Worm (Caenorhabditis elegans) whole organism, midembryonic: ENCODE results near the gene C18G1.7.

Source experiments
- T22C8.4 ChIP-seq: fragments of 200-800 bp; sonication (Bioruptor generic); IDR thresholded peaks from 2 replicates; pipeline ENCODE4 v1.3.6; 2022; ENCODE audit warnings: missing genetic modification characterization, missing compliant biosample characterization
- cog-1 ChIP-seq: sonication (generic microtip); optimal IDR thresholded peaks from 2 replicates; lab custom pipeline; 2016; ENCODE audit warnings: missing genetic modification characterization, missing compliant biosample characterization
- flt-1 ChIP-seq: fragments of 200-800 bp; sonication (Bioruptor generic); IDR thresholded peaks from 2 replicates; pipeline ENCODE4 v1.3.6; 2022; ENCODE audit warnings: missing genetic modification characterization, missing compliant biosample characterization
- klf-2 ChIP-seq: fragments of 200-800 bp; sonication (Bioruptor generic); conservative IDR thresholded peaks from 2 replicates; pipeline ENCODE4 v1.3.6; 2022; ENCODE audit warnings: missing genetic modification reagents, missing genetic modification characterization, missing compliant biosample characterization
- med-1 ChIP-seq: sonication (generic microtip); optimal IDR thresholded peaks from 2 replicates; lab custom pipeline; 2017; ENCODE audit warnings: missing genetic modification characterization, mild to moderate bottlenecking, missing compliant biosample characterization, antibody characterized with exemption, missing genetic modification reagents; ENCODE audit not compliant: insufficient read depth
- ref-1 ChIP-seq: fragments of 200-800 bp; sonication (Bioruptor generic); conservative IDR thresholded peaks from 2 replicates; pipeline ENCODE4 v1.3.6; 2022; ENCODE audit warnings: missing genetic modification reagents, missing genetic modification characterization, missing compliant biosample characterization
- tab-1 ChIP-seq: fragments of 200-800 bp; sonication (Bioruptor generic); IDR thresholded peaks from 2 replicates; pipeline ENCODE4 v1.3.6; 2022; ENCODE audit warnings: missing genetic modification characterization, missing compliant biosample characterization
- ztf-23 ChIP-seq: fragments of 200-800 bp; sonication (Bioruptor generic); IDR thresholded peaks from 2 replicates; pipeline ENCODE4 v1.3.6; 2022; ENCODE audit warnings: missing genetic modification reagents, missing genetic modification characterization, missing compliant biosample characterization
- ztf-29 ChIP-seq: fragments of 200-800 bp; sonication (Bioruptor generic); IDR thresholded peaks from 2 replicates; pipeline ENCODE4 v1.3.6; 2022; ENCODE audit warnings: missing genetic modification reagents, missing genetic modification characterization, missing compliant biosample characterization

C18G1.7 gene

ce11 chrV:4745269-4745668 is at the start of gene C18G1.7:
C18G1.7 (plus strand) TSS chrV:4745569.
- no peak for TF ChIP-seq med-1 (GFP tag; lab: Kevin White, UChicago)
- TF ChIP-seq ref-1 (GFP tag; lab: Robert Waterston, UW), result no peak
- no peak for TF ChIP-seq tab-1
- TF ChIP-seq ztf-23 (GFP tag; lab: Robert Waterston, UW), result no peak
- no peak for TF ChIP-seq cog-1 (tag; lab: Kevin White, UChicago)
- TF ChIP-seq klf-2 (GFP tag; lab: Robert Waterston, UW), result no peak
- no peak for TF ChIP-seq flt-1
- no peak for TF ChIP-seq ztf-29 (GFP tag; lab: Robert Waterston, UW)
- no peak for TF ChIP-seq T22C8.4

- TF ChIP-seq ztf-29 (GFP tag; lab: Robert Waterston, UW) (no peak), cog-1 (tag; lab: Kevin White, UChicago) (no peak), tab-1 (no peak), ref-1 (GFP tag; lab: Robert Waterston, UW) (no peak), T22C8.4 (no peak), klf-2 (GFP tag; lab: Robert Waterston, UW) (no peak), flt-1 (no peak), med-1 (GFP tag; lab: Kevin White, UChicago) (no peak), ztf-23 (GFP tag; lab: Robert Waterston, UW) (no peak)
Measured at ce11 chrV:4698675-4699074, 46.7 kb upstream of the C18G1.7 start.

ce11 chrV:4700189-4700588 is 45.2 kb upstream of the C18G1.7 start, which contains the start of gene ZC266.1:
ZC266.1 (minus strand) TSS chrV:4700289.
- no peak for TF ChIP-seq tab-1
- no peak for TF ChIP-seq flt-1
- no peak for TF ChIP-seq ztf-29 (GFP tag; lab: Robert Waterston, UW)
- TF ChIP-seq ref-1 (GFP tag; lab: Robert Waterston, UW), result no peak
- no peak for TF ChIP-seq T22C8.4
- TF ChIP-seq klf-2 (GFP tag; lab: Robert Waterston, UW), result no peak
- TF ChIP-seq med-1 (GFP tag; lab: Kevin White, UChicago), result no peak
- TF ChIP-seq ztf-23 (GFP tag; lab: Robert Waterston, UW), result no peak
- TF ChIP-seq cog-1 (tag; lab: Kevin White, UChicago), result no peak

ce11 chrV:4707646-4708045 is 37.7 kb upstream of the C18G1.7 start:
- TF ChIP-seq ztf-29 (GFP tag; lab: Robert Waterston, UW), result no peak
- no peak for TF ChIP-seq tab-1
- no peak for TF ChIP-seq med-1 (GFP tag; lab: Kevin White, UChicago)
- no peak for TF ChIP-seq flt-1
- no peak for TF ChIP-seq ref-1 (GFP tag; lab: Robert Waterston, UW)
- no peak for TF ChIP-seq cog-1 (tag; lab: Kevin White, UChicago)
- no peak for TF ChIP-seq klf-2 (GFP tag; lab: Robert Waterston, UW)
- TF ChIP-seq ztf-23 (GFP tag; lab: Robert Waterston, UW), result no peak
- no peak for TF ChIP-seq T22C8.4

- TF ChIP-seq cog-1 (tag; lab: Kevin White, UChicago) (no peak), klf-2 (GFP tag; lab: Robert Waterston, UW) (no peak), ztf-29 (GFP tag; lab: Robert Waterston, UW) (no peak), ref-1 (GFP tag; lab: Robert Waterston, UW) (no peak), tab-1 (no peak)
Measured at ce11 chrV:4710464-4710863, 34.9 kb upstream of the C18G1.7 start, which contains the start of gene oac-24. oac-24 (plus strand) TSS chrV:4710764.

ce11 chrV:4719965-4720364 is 25.4 kb upstream of the C18G1.7 start, which contains the start of gene prx-6:
prx-6 (minus strand) TSS chrV:4720093.
- no peak for TF ChIP-seq cog-1 (tag; lab: Kevin White, UChicago)
- TF ChIP-seq ztf-29 (GFP tag; lab: Robert Waterston, UW), result no peak
- no peak for TF ChIP-seq flt-1
- no peak for TF ChIP-seq ref-1 (GFP tag; lab: Robert Waterston, UW)
- no peak for TF ChIP-seq med-1 (GFP tag; lab: Kevin White, UChicago)
- no peak for TF ChIP-seq klf-2 (GFP tag; lab: Robert Waterston, UW)
- TF ChIP-seq tab-1, result no peak

ce11 chrV:4720884-4721464 is 24.4 kb upstream of the C18G1.7 start:
- TF ChIP-seq tab-1, result no peak
- no peak for TF ChIP-seq ref-1 (GFP tag; lab: Robert Waterston, UW)
- TF ChIP-seq ztf-29 (GFP tag; lab: Robert Waterston, UW), result no peak
- no peak for TF ChIP-seq T22C8.4
- no peak for TF ChIP-seq klf-2 (GFP tag; lab: Robert Waterston, UW)
- TF ChIP-seq ztf-23 (GFP tag; lab: Robert Waterston, UW), result no peak
- TF ChIP-seq med-1 (GFP tag; lab: Kevin White, UChicago), result no peak
- no peak for TF ChIP-seq flt-1
- no peak for TF ChIP-seq cog-1 (tag; lab: Kevin White, UChicago)

- TF ChIP-seq ref-1 (GFP tag; lab: Robert Waterston, UW) (no peak), cog-1 (tag; lab: Kevin White, UChicago) (no peak), med-1 (GFP tag; lab: Kevin White, UChicago) (no peak), flt-1 (no peak), tab-1 (no peak), ztf-23 (GFP tag; lab: Robert Waterston, UW) (no peak)
Measured at ce11 chrV:4722314-4722713, 23.1 kb upstream of the C18G1.7 start, which contains the start of gene F39G3.5. F39G3.5 (plus strand) TSS chrV:4722614.

ce11 chrV:4724453-4724852 is 20.9 kb upstream of the C18G1.7 start, which contains the start of gene F39G3.4:
F39G3.4 (plus strand) TSS chrV:4724753.
- TF ChIP-seq med-1 (GFP tag; lab: Kevin White, UChicago) (no peak), cog-1 (tag; lab: Kevin White, UChicago) (no peak), T22C8.4 (no peak), flt-1 (no peak)

ce11 chrV:4730075-4730474 is 15.3 kb upstream of the C18G1.7 start, which contains the start of gene tig-2:
tig-2 (minus strand) TSS chrV:4730161.
- TF ChIP-seq T22C8.4 (no peak), ztf-29 (GFP tag; lab: Robert Waterston, UW) (no peak), ref-1 (GFP tag; lab: Robert Waterston, UW) (no peak), med-1 (GFP tag; lab: Kevin White, UChicago) (no peak), tab-1 (no peak), klf-2 (GFP tag; lab: Robert Waterston, UW) (no peak), cog-1 (tag; lab: Kevin White, UChicago) (no peak), flt-1 (no peak)
